Fruit fly (Drosophila melanogaster): Measurements from ENCODE around the gene Exo84.

Gene Exo84

DNA sequence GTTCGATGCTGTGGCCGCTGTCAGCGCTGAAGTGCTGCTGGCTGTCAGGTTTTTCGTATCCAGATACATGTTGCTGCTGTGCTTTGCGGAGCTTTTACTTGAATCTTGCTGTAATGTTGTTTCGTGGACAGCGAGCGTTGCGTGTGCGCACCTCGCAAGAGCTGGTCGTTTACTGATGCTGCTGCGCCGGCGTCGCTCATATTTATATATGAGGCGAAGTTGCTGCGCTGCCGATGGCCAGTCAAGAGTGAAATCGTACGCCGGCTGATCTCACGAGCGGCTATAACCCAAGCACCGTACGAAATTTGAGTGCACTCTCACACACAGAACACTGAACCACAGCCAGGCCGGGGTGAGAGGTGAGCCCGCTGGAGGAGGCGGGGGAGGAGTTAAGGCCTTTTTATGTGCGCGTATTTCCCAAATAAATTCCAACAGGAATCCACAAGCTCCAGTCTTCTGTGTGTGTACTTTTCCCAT, 34.7 kb downstream of the Exo84 start (continued):
- TF ChIP-seq CG10147 (GFP tag; optimal IDR thresholded peaks at IDR 0.05): no peak
- no peak for TF ChIP-seq Nf-YB (GFP tag; optimal IDR thresholded peaks at IDR 0.05)
- TF ChIP-seq bab2 (GFP tag; optimal IDR thresholded peaks at IDR 0.05): no peak
- TF ChIP-seq CG9727 (GFP tag; optimal IDR thresholded peaks at IDR 0.05): no peak
- no peak for TF ChIP-seq ssp (GFP tag; IDR thresholded peaks at IDR 0.05)
- peak; percentile 37; the same call in 1 of the 3 replicates for TF ChIP-seq Opbp (GFP tag; IDR thresholded peaks at IDR 0.05; ENCODE audit: partially characterized antibody)
- no peak for TF ChIP-seq CG10565 (GFP tag; optimal IDR thresholded peaks at IDR 0.05)
- no peak for TF ChIP-seq CG31388 (GFP tag; optimal IDR thresholded peaks at IDR 0.05)
- peak; percentile 68 for TF ChIP-seq crol (GFP tag; IDR thresholded peaks at IDR 0.05)
- no peak for TF ChIP-seq dan (GFP tag; IDR thresholded peaks at IDR 0.05)

DNA sequence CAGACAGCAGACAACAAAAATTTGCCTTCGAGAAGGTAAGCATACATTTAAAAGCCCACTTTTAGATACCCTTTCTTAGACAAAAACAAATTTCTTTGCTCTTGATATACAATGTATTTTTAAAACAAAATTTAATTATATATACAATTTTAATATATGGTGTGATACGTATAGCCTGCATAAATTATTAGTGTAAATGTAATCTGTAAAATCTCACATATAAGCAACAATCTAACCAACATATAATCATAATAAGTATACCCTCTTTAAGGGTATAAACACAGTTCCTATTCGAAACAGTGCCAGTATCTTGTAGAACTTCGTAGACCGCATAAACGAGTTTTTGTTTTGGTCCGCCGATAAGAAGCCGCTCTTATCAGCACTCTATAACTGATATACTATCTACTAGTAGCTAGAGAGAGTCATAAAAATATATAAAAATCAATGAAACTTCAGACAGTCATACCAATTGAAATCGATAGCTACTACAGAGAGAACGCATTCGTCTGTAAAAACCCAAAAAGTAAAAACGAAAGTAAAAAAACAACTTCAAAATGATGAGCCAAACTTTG, 37.7 kb downstream of the Exo84 start, which contains the start of gene Kaz-m1:
Gene Kaz-m1, plus strand, starts transcription at position 460 of the 572 bp plus-strand sequence.
- TF ChIP-seq Meics (GFP tag; optimal IDR thresholded peaks at IDR 0.05) (peak; percentile 62), nom (GFP tag; optimal IDR thresholded peaks at IDR 0.05) (no peak), Taf1 (GFP tag; IDR thresholded peaks at IDR 0.05) (0 out of 2 replicates have a peak, but pooled peaks have one; percentile 6), CG17361 (GFP tag; IDR thresholded peaks at IDR 0.05) (peak; percentile 76), Ets65A (GFP tag) (no peak), HmgZ (tag; optimal IDR thresholded peaks at IDR 0.05) (peak; percentile 39), tap (tag; optimal IDR thresholded peaks at IDR 0.05) (peak; percentile 59), cwo (GFP tag; optimal IDR thresholded peaks at IDR 0.05) (peak; percentile 47), CG6254 (GFP tag; optimal IDR thresholded peaks at IDR 0.05) (peak; percentile 22), Sox100B (GFP tag; optimal IDR thresholded peaks at IDR 0.05) (peak; percentile 44), CG7556 (GFP tag; optimal IDR thresholded peaks at IDR 0.05) (peak; percentile 53), CG4424 (GFP tag; optimal IDR thresholded peaks at IDR 0.05) (peak; percentile 42), CG1647 (GFP tag; optimal IDR thresholded peaks at IDR 0.05) (no peak), CG7839 (tag; optimal IDR thresholded peaks at IDR 0.05) (peak; percentile 74), GATAe (GFP tag; conservative IDR thresholded peaks at IDR 0.05) (peak; percentile 57), zf30C (GFP tag; optimal IDR thresholded peaks at IDR 0.05) (no peak), caup (GFP tag; optimal IDR thresholded peaks at IDR 0.05; ENCODE audit: severe bottlenecking) (no peak), CG6654 (GFP tag; optimal IDR thresholded peaks at IDR 0.05) (no peak), salm (tag; optimal IDR thresholded peaks at IDR 0.05) (peak; percentile 9), zen (tag; optimal IDR thresholded peaks at IDR 0.05) (peak; percentile 26), CG2129 (GFP tag; IDR thresholded peaks at IDR 0.05; ENCODE audit: partially characterized antibody) (no peak), Hr51 (GFP tag; optimal IDR thresholded peaks at IDR 0.05) (peak in 1 of 2 experiments; percentile 66), CG31441 (GFP tag; IDR thresholded peaks at IDR 0.05) (peak; percentile 79), Hr78 (GFP tag; optimal IDR thresholded peaks at IDR 0.05) (peak in 1 of 2 experiments; percentile 22), CG7271 (tag; optimal IDR thresholded peaks at IDR 0.05) (no peak), ab (GFP tag; optimal IDR thresholded peaks at IDR 0.05) (no peak), lbe (GFP tag; optimal IDR thresholded peaks at IDR 0.05) (no peak), CG32767 (GFP tag; IDR thresholded peaks at IDR 0.05) (peak; percentile 38; the same call in 1 of the 2 replicates), CG2875 (GFP tag; optimal IDR thresholded peaks at IDR 0.05) (no peak), chm (GFP tag; IDR thresholded peaks at IDR 0.05) (no peak), CG8924 (tag; optimal IDR thresholded peaks at IDR 0.05) (peak; percentile 70), sug (tag; optimal IDR thresholded peaks at IDR 0.05) (peak; percentile 57), D (optimal IDR thresholded peaks at IDR 0.05) (no peak), D (GFP tag; optimal IDR thresholded peaks at IDR 0.05) (peak; percentile 17), Eip74EF (GFP tag; optimal IDR thresholded peaks at IDR 0.05) (peak in 1 of 2 experiments; percentile 42), dmrt99B (tag; optimal IDR thresholded peaks at IDR 0.05) (peak; percentile 58), CG10979 (tag; optimal IDR thresholded peaks at IDR 0.05) (peak; percentile 79)

Data from whole organism, embryonic.